Fruit fly (Drosophila melanogaster) whole organism, pupa: ENCODE results near the gene sunz.

ENCODE experiments used
- CG10348 ChIP-seq: fragments of 200-800 bp; sonication (Bioruptor generic); IDR thresholded peaks from 2 replicates; pipeline ENCODE4 v1.3.6; 2022; ENCODE audit warnings: missing biosample characterization, missing genetic modification characterization
- CG34367 ChIP-seq: fragments of 200-800 bp; sonication (Bioruptor generic); optimal IDR thresholded peaks from 2 replicates; lab custom pipeline; 2018; ENCODE audit warnings: missing biosample characterization, mild to moderate bottlenecking, missing genetic modification characterization
- Snoo ChIP-seq: fragments of 200-800 bp; sonication (Bioruptor generic); optimal IDR thresholded peaks from 3 replicates; lab custom pipeline; 2017; ENCODE audit warnings: missing biosample characterization, mild to moderate bottlenecking, missing genetic modification characterization, inconsistent platforms
- gl ChIP-seq: fragments of 200-800 bp; sonication (Bioruptor generic); optimal IDR thresholded peaks from 2 replicates; lab custom pipeline; 2018; ENCODE audit warnings: missing biosample characterization, mild to moderate bottlenecking, missing genetic modification characterization

dm6 chr3R:6646740-6647139 lies 16.8 kb downstream of the sunz start, which contains the start of gene Taf1:
- TF ChIP-seq CG10348 (GFP tag; lab: Robert Waterston, UW), result no peak
- no peak for TF ChIP-seq Snoo (tag; lab: Kevin White, UChicago)
- no peak for TF ChIP-seq CG34367
- TF ChIP-seq gl (tag; lab: Kevin White, UChicago), result no peak
